Fruit fly (Drosophila melanogaster) whole organism, embryonic: ENCODE results near the gene Trxr1.

Experiments used
- Adf1 ChIP-seq: fragments of 200-800 bp; sonication (Bioruptor generic); IDR thresholded peaks from 2 replicates; pipeline ENCODE4 v1.3.6; 2022; ENCODE audit warnings: missing biosample characterization, missing genetic modification characterization
- CG10209 ChIP-seq: fragments of 200-800 bp; sonication (Bioruptor generic); optimal IDR thresholded peaks from 3 replicates; lab custom pipeline; 2017; ENCODE audit warnings: missing biosample characterization, mild to moderate bottlenecking, missing genetic modification characterization, missing genetic modification reagents
- CG11085 ChIP-seq: fragments of 200-800 bp; sonication (Bioruptor generic); IDR thresholded peaks from 2 replicates; pipeline ENCODE4 v1.3.6; 2022; ENCODE audit warnings: missing biosample characterization, missing genetic modification characterization
- CG11695 ChIP-seq: fragments of 200-800 bp; sonication (Bioruptor generic); IDR thresholded peaks from 3 replicates; pipeline ENCODE4 v1.3.6; 2022; ENCODE audit warnings: missing biosample characterization, missing genetic modification characterization
- CG11723 ChIP-seq: fragments of 200-800 bp; sonication (Bioruptor generic); optimal IDR thresholded peaks from 2 replicates; lab custom pipeline; 2017; ENCODE audit warnings: missing biosample characterization, mild to moderate bottlenecking, missing genetic modification characterization
- CG1647 ChIP-seq: fragments of 200-800 bp; sonication (Bioruptor generic); optimal IDR thresholded peaks from 3 replicates; lab custom pipeline; 2016; ENCODE audit warnings: missing biosample characterization, missing genetic modification characterization
- CG18599 ChIP-seq: fragments of 200-800 bp; sonication (Bioruptor generic); optimal IDR thresholded peaks from 3 replicates; lab custom pipeline; 2017; ENCODE audit warnings: missing biosample characterization, missing genetic modification characterization, mild to moderate bottlenecking, moderate library complexity, missing genetic modification reagents
- CG2678 ChIP-seq: fragments of 200-800 bp; sonication (Bioruptor generic); optimal IDR thresholded peaks from 3 replicates; lab custom pipeline; 2019; ENCODE audit warnings: missing biosample characterization, mild to moderate bottlenecking, missing genetic modification characterization, moderate library complexity
- CG2875 ChIP-seq: fragments of 200-800 bp; sonication (Bioruptor generic); optimal IDR thresholded peaks from 2 replicates; lab custom pipeline; 2017; ENCODE audit warnings: missing biosample characterization, mild to moderate bottlenecking, missing genetic modification characterization, missing genetic modification reagents
- CG30403 ChIP-seq: fragments of 200-800 bp; sonication (Bioruptor generic); optimal IDR thresholded peaks from 3 replicates; lab custom pipeline; 2016; ENCODE audit warnings: missing biosample characterization, missing genetic modification characterization
- CG3281 ChIP-seq: fragments of 200-800 bp; sonication (Bioruptor generic); optimal IDR thresholded peaks from 3 replicates; lab custom pipeline; 2017; ENCODE audit warnings: missing biosample characterization, mild to moderate bottlenecking, missing genetic modification characterization
- CG4404 ChIP-seq: fragments of 200-800 bp; sonication (Bioruptor generic); IDR thresholded peaks from 2 replicates; pipeline ENCODE4 v1.3.6; 2022; ENCODE audit warnings: missing biosample characterization, missing genetic modification characterization
- CG4854 ChIP-seq: fragments of 200-800 bp; sonication (Bioruptor generic); optimal IDR thresholded peaks from 2 replicates; lab custom pipeline; 2016; ENCODE audit warnings: missing biosample characterization, missing genetic modification characterization, inconsistent platforms
- CG6654 ChIP-seq: fragments of 200-800 bp; sonication (Bioruptor generic); optimal IDR thresholded peaks from 2 replicates; lab custom pipeline; 2017; ENCODE audit warnings: missing biosample characterization, mild to moderate bottlenecking, missing genetic modification characterization
- CG6791 ChIP-seq: fragments of 200-800 bp; sonication (Bioruptor generic); IDR thresholded peaks from 3 replicates; pipeline ENCODE4 v1.3.6; 2022; ENCODE audit warnings: missing biosample characterization, missing genetic modification characterization; ENCODE audit not compliant: partially characterized antibody
- CG9932 ChIP-seq: fragments of 200-800 bp; sonication (Bioruptor generic); IDR thresholded peaks from 2 replicates; pipeline ENCODE4 v1.3.6; 2022; ENCODE audit warnings: missing biosample characterization, missing genetic modification characterization
- CTCF ChIP-seq: fragments of 200-800 bp; sonication (Bioruptor generic); optimal IDR thresholded peaks from 2 replicates; lab custom pipeline; 2017; ENCODE audit warnings: missing biosample characterization, mild to moderate bottlenecking, missing genetic modification characterization, moderate library complexity
- Ets97D ChIP-seq: fragments of 200-800 bp; sonication (Bioruptor generic); optimal IDR thresholded peaks from 3 replicates; lab custom pipeline; 2016; ENCODE audit warnings: missing biosample characterization, missing genetic modification characterization
- HHEX ChIP-seq: fragments of 200-800 bp; sonication (Bioruptor generic); optimal IDR thresholded peaks from 3 replicates; lab custom pipeline; 2017; ENCODE audit warnings: missing biosample characterization, mild to moderate bottlenecking, missing genetic modification characterization, missing genetic modification reagents
- HLH54F ChIP-seq: fragments of 200-800 bp; sonication (Bioruptor generic); optimal IDR thresholded peaks from 3 replicates; lab custom pipeline; 2016; ENCODE audit warnings: missing biosample characterization, missing genetic modification characterization
- Hand ChIP-seq: fragments of 200-800 bp; sonication (Bioruptor generic); optimal IDR thresholded peaks from 2 replicates; lab custom pipeline; 2017; ENCODE audit warnings: mild to moderate bottlenecking, missing biosample characterization, missing genetic modification reagents, missing genetic modification characterization
- Hmr ChIP-seq: fragments of 200-800 bp; sonication (Bioruptor generic); optimal IDR thresholded peaks from 3 replicates; lab custom pipeline; 2017; ENCODE audit warnings: mild to moderate bottlenecking, missing biosample characterization, missing genetic modification reagents, missing genetic modification characterization
- Hr39 ChIP-seq: fragments of >200 bp; optimal IDR thresholded peaks from 2 replicates; lab custom pipeline; 2017
- Kr ChIP-seq: fragments of 200-800 bp; sonication (Bioruptor generic); optimal IDR thresholded peaks from 2 replicates; lab custom pipeline; 2017; ENCODE audit warnings: missing biosample characterization, mild to moderate bottlenecking, missing genetic modification characterization
- Mes4 ChIP-seq: fragments of 200-800 bp; sonication (Bioruptor generic); optimal IDR thresholded peaks from 2 replicates; lab custom pipeline; 2016; ENCODE audit warnings: missing biosample characterization, missing genetic modification characterization
- NFAT ChIP-seq: fragments of 200-800 bp; sonication (Bioruptor generic); IDR thresholded peaks from 2 replicates; pipeline ENCODE4 v1.3.6; 2022; ENCODE audit warnings: missing biosample characterization, missing genetic modification characterization
- Nf-YC ChIP-seq: fragments of 200-800 bp; optimal IDR thresholded peaks from 3 replicates; lab custom pipeline; 2019; ENCODE audit warnings: missing biosample characterization, mild to moderate bottlenecking, missing genetic modification characterization, moderate library complexity
- ab ChIP-seq: fragments of 200-800 bp; sonication (Bioruptor generic); optimal IDR thresholded peaks from 2 replicates; lab custom pipeline; 2016; ENCODE audit warnings: missing biosample characterization, missing genetic modification characterization
- br ChIP-seq: fragments of >200 bp; optimal IDR thresholded peaks from 2 replicates; lab custom pipeline; 2017
- cad ChIP-seq: fragments of >200 bp; optimal IDR thresholded peaks from 2 replicates; lab custom pipeline; 2017; ENCODE audit warnings: missing biosample characterization, missing genetic modification characterization
- cg ChIP-seq: fragments of 200-800 bp; sonication (Bioruptor generic); optimal IDR thresholded peaks from 3 replicates; lab custom pipeline; 2019; ENCODE audit warnings: missing biosample characterization, mild to moderate bottlenecking, missing genetic modification characterization, moderate library complexity
- chn ChIP-seq: fragments of 200-800 bp; sonication (Bioruptor generic); optimal IDR thresholded peaks from 2 replicates; lab custom pipeline; 2016; ENCODE audit warnings: missing biosample characterization, missing genetic modification characterization
- corto ChIP-seq: fragments of 200-800 bp; sonication (Bioruptor generic); optimal IDR thresholded peaks from 2 replicates; lab custom pipeline; 2016; ENCODE audit warnings: missing biosample characterization, mild to moderate bottlenecking, missing genetic modification characterization, moderate library complexity
- crc ChIP-seq: fragments of 200-800 bp; sonication (Bioruptor generic); optimal IDR thresholded peaks from 2 replicates; lab custom pipeline; 2016; ENCODE audit warnings: missing biosample characterization, missing genetic modification characterization
- croc ChIP-seq: fragments of 200-800 bp; sonication (Bioruptor generic); conservative IDR thresholded peaks from 3 replicates; pipeline ENCODE4 v1.3.6; 2022; ENCODE audit warnings: missing biosample characterization, missing genetic modification characterization
- dysf ChIP-seq: fragments of 200-800 bp; sonication (Bioruptor generic); IDR thresholded peaks from 3 replicates; pipeline ENCODE4 v1.3.6; 2022; ENCODE audit warnings: missing biosample characterization, missing genetic modification characterization
- ems ChIP-seq: fragments of 200-800 bp; sonication (Bioruptor generic); optimal IDR thresholded peaks from 3 replicates; lab custom pipeline; 2016; ENCODE audit warnings: missing biosample characterization, missing genetic modification characterization
- en ChIP-seq: fragments of 200-800 bp; sonication (Bioruptor generic); optimal IDR thresholded peaks from 2 replicates; lab custom pipeline; 2016; ENCODE audit warnings: missing biosample characterization, missing genetic modification characterization
- fru ChIP-seq: fragments of >200 bp; optimal IDR thresholded peaks from 2 replicates; lab custom pipeline; 2017
- fu2 ChIP-seq: fragments of 200-800 bp; sonication (Bioruptor generic); optimal IDR thresholded peaks from 2 replicates; lab custom pipeline; 2016; ENCODE audit warnings: missing biosample characterization, missing genetic modification characterization
- gem ChIP-seq: fragments of 200-800 bp; sonication (Bioruptor generic); optimal IDR thresholded peaks from 2 replicates; lab custom pipeline; 2019; ENCODE audit warnings: missing biosample characterization, mild to moderate bottlenecking, missing genetic modification characterization, moderate library complexity
- gro ChIP-seq: fragments of 200-800 bp; sonication (Bioruptor generic); optimal IDR thresholded peaks from 2 replicates; lab custom pipeline; 2016; ENCODE audit warnings: missing biosample characterization, missing genetic modification characterization
- jing ChIP-seq: fragments of 200-800 bp; sonication (Bioruptor generic); optimal IDR thresholded peaks from 2 replicates; lab custom pipeline; 2018; ENCODE audit warnings: missing biosample characterization, mild to moderate bottlenecking, missing genetic modification characterization
- knrl ChIP-seq: fragments of 200-800 bp; sonication (Bioruptor generic); IDR thresholded peaks from 3 replicates; pipeline ENCODE4 v1.3.6; 2022; ENCODE audit warnings: missing biosample characterization, missing genetic modification characterization; ENCODE audit not compliant: partially characterized antibody
- nerfin-2 ChIP-seq: fragments of 200-800 bp; sonication (Bioruptor generic); IDR thresholded peaks from 2 replicates; pipeline ENCODE4 v1.3.6; 2022; ENCODE audit warnings: missing biosample characterization, missing genetic modification characterization; ENCODE audit not compliant: partially characterized antibody
- pan ChIP-seq, 4 experiments: fragments of >200 bp in 3 of 4; fragments of 200-800 bp in 1 of 4; sonication (Bioruptor generic) in 1 of 4; optimal IDR thresholded peaks in 3 of 4; IDR thresholded peaks in 1 of 4; 2 replicates each; pipeline versions ENCODE4 v1.3.6 to Lab custom; 2017 to 2022; ENCODE audit warnings: missing biosample characterization in 2 of 4, missing genetic modification characterization in 2 of 4, mixed read lengths in 1 of 4
- slbo ChIP-seq: fragments of 200-800 bp; sonication (Bioruptor generic); IDR thresholded peaks from 2 replicates; pipeline ENCODE4 v1.3.6; 2022; ENCODE audit warnings: missing biosample characterization, missing genetic modification characterization
- stc ChIP-seq: fragments of 200-800 bp; sonication (Bioruptor generic); IDR thresholded peaks from 2 replicates; pipeline ENCODE4 v1.3.6; 2022; ENCODE audit warnings: missing biosample characterization, missing genetic modification characterization
- tx ChIP-seq: fragments of 200-800 bp; sonication (Bioruptor generic); optimal IDR thresholded peaks from 2 replicates; lab custom pipeline; 2016; ENCODE audit warnings: missing biosample characterization, missing genetic modification characterization
- unc-4 ChIP-seq: fragments of 200-800 bp; sonication (Bioruptor generic); IDR thresholded peaks from 2 replicates; pipeline ENCODE4 v1.3.6; 2022; ENCODE audit warnings: missing biosample characterization, missing genetic modification characterization; ENCODE audit not compliant: partially characterized antibody

The Trxr1 gene

dm6 chrX:8233167-8233566, 9.2 kb upstream of the Trxr1 start (continued):
- TF ChIP-seq Hmr (GFP tag; lab: Kevin White, UChicago) (peak; percentile 53), Adf1 (peak; percentile 55; the same call in 1 of the 2 replicates), Mes4 (GFP tag; lab: Kevin White, UChicago) (no peak), chn (GFP tag; lab: Kevin White, UChicago) (no peak), CG3281 (GFP tag; lab: Kevin White, UChicago) (peak; percentile 28), CG18599 (GFP tag; lab: Kevin White, UChicago) (peak; percentile 70), CG9932 (GFP tag; lab: Robert Waterston, UW) (peak; percentile 68), br (lab: Kevin White, UChicago) (no peak), croc (no peak), Hand (GFP tag; lab: Kevin White, UChicago) (peak; percentile 28), unc-4 (GFP tag; lab: Robert Waterston, UW) (no peak), dysf (peak; percentile 43; the same call in 2 of the 3 replicates), gem (tag; lab: Kevin White, UChicago) (peak; percentile 43), pan (optimal IDR thresholded peaks at IDR 0.05; lab: Kevin White, UChicago) (no peak), pan (GFP tag; optimal IDR thresholded peaks at IDR 0.05 in 1 of 2, IDR thresholded peaks at IDR 0.05 in 1 of 2) (peak in 1 of 2 experiments; percentile 39), gro (GFP tag; lab: Kevin White, UChicago) (peak; percentile 48), slbo (GFP tag; lab: Robert Waterston, UW) (peak; percentile 65), stc (GFP tag; lab: Robert Waterston, UW) (no peak), NFAT (GFP tag; lab: Robert Waterston, UW) (peak; percentile 37; the same call in 1 of the 2 replicates), Ets97D (peak; percentile 2), CG11723 (GFP tag; lab: Kevin White, UChicago) (no peak), CG4404 (GFP tag; lab: Robert Waterston, UW) (no peak), CTCF (no peak), CG30403 (GFP tag; lab: Kevin White, UChicago) (peak; percentile 41)

DNA sequence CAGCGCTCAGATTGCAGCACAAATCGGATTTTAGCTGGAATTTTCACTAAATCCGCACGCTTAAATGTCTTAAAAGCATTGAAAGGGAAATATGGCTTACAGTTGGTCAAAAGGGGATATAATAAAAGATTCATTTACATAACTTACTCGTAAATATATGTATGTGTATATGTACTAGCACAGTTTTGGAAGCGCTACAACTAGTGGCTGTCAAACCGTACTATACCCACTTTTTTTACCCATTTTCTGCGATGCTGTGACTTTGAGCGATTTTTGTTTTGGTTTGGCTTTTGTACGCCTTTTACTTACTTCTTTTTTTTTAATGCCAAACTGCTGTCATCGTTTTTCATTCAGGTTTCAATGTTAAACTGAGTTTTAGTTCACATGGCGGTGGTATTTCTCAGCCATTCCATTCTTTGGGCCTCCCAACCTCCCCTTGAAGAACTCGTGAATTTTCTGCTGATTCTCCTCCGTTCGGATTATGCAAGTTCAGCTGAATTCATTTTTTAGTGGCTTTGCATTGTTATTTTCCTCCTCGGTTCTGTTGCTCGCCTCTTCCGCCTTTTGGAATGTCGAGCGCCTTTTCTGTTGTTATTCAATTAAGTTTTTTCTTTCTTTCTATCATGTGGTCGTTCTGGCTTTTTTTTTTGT, 8.3 kb upstream of the Trxr1 start:
- TF ChIP-seq HLH54F (GFP tag; lab: Kevin White, UChicago) (no peak), Kr (GFP tag; lab: Kevin White, UChicago) (no peak), nerfin-2 (GFP tag; lab: Robert Waterston, UW) (no peak), jing (GFP tag; lab: Kevin White, UChicago) (no peak), corto (GFP tag; lab: Kevin White, UChicago) (no peak), crc (GFP tag; lab: Kevin White, UChicago) (no peak), CG6654 (GFP tag; lab: Kevin White, UChicago) (peak; percentile 97), fu2 (GFP tag; lab: Kevin White, UChicago) (no peak), Nf-YC (tag; lab: Kevin White, UChicago) (no peak), CG11085 (GFP tag; lab: Robert Waterston, UW) (no peak), en (no peak), cad (peak; percentile 60)

DNA sequence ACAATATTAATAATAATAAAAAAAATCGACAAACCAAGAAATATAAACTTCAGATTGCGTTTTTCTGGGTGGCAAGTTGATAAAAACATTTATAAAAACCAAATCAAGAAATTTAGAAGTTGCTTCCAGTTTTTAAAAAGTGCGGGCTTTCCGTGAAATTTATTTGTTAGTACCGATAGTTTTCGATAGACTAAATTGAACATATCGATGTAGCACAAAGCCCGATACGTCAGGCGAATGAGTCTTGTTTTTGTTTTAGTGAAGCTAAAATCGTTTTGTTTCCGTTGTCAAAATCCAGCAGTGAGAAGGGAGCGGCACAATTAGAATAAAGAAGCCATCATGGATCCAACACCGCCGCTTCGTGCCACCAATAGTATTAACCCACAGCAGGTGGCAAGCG, 1.9 kb upstream of the Trxr1 start, which contains the start of gene CG2147:
Gene CG2147, plus strand, starts transcription at position 254 of the 400 bp plus-strand sequence.
- no peak for TF ChIP-seq Hr39 (lab: Kevin White, UChicago)
- no peak for TF ChIP-seq CG1647 (GFP tag; lab: Kevin White, UChicago)
- TF ChIP-seq CG18599 (GFP tag; lab: Kevin White, UChicago), result no peak
- TF ChIP-seq HHEX (GFP tag; lab: Kevin White, UChicago), result no peak
- no peak for TF ChIP-seq ems (GFP tag; lab: Kevin White, UChicago)
- TF ChIP-seq Hmr (GFP tag; lab: Kevin White, UChicago), result no peak
- TF ChIP-seq CG4854, result no peak
- TF ChIP-seq CG6791 (GFP tag; lab: Robert Waterston, UW), result peak; percentile 87
- TF ChIP-seq ab (GFP tag; lab: Kevin White, UChicago), result no peak
- TF ChIP-seq fru (lab: Kevin White, UChicago), result no peak
- TF ChIP-seq CG2678 (tag; lab: Kevin White, UChicago), result no peak
- TF ChIP-seq knrl, result peak; percentile 71; the same call in 2 of the 3 replicates
- no peak for TF ChIP-seq cg (GFP tag; lab: Kevin White, UChicago)
- no peak for TF ChIP-seq CG2875
- TF ChIP-seq tx (GFP tag; lab: Kevin White, UChicago), result no peak
- TF ChIP-seq CG10209 (GFP tag; lab: Kevin White, UChicago), result no peak
- TF ChIP-seq CG11695 (GFP tag; lab: Robert Waterston, UW), result no peak
